Worm (Caenorhabditis elegans) whole organism, L2 larva: ENCODE data around the gene gsnl-1.

Experiments
- F13H6.1 ChIP-seq: sonication (generic microtip); optimal IDR thresholded peaks from 2 replicates; lab custom pipeline; 2016; ENCODE audit warnings: missing genetic modification characterization, missing compliant biosample characterization
- ama-1 ChIP-seq: fragments of 150-350 bp; optimal IDR thresholded peaks from 2 replicates; lab custom pipeline; 2018; ENCODE audit warnings: inconsistent platforms
- nhr-12 ChIP-seq: fragments of 150-350 bp; optimal IDR thresholded peaks from 2 replicates; lab custom pipeline; 2014; ENCODE audit warnings: missing biosample characterization, missing genetic modification characterization
- skn-1 ChIP-seq: sonication (generic microtip); optimal IDR thresholded peaks from 2 replicates; lab custom pipeline; 2017; ENCODE audit warnings: missing biosample characterization, missing genetic modification characterization
- snpc-4 ChIP-seq: fragments of 150-350 bp; optimal IDR thresholded peaks from 2 replicates; lab custom pipeline; 2014; ENCODE audit warnings: missing biosample characterization, missing genetic modification characterization
- ztf-11 ChIP-seq: sonication (generic microtip); optimal IDR thresholded peaks from 2 replicates; lab custom pipeline; 2017; ENCODE audit warnings: missing biosample characterization, missing genetic modification characterization
- ztf-4 ChIP-seq: fragments of 150-350 bp; optimal IDR thresholded peaks from 2 replicates; lab custom pipeline; 2014; ENCODE audit warnings: missing biosample characterization, missing genetic modification characterization

DNA sequence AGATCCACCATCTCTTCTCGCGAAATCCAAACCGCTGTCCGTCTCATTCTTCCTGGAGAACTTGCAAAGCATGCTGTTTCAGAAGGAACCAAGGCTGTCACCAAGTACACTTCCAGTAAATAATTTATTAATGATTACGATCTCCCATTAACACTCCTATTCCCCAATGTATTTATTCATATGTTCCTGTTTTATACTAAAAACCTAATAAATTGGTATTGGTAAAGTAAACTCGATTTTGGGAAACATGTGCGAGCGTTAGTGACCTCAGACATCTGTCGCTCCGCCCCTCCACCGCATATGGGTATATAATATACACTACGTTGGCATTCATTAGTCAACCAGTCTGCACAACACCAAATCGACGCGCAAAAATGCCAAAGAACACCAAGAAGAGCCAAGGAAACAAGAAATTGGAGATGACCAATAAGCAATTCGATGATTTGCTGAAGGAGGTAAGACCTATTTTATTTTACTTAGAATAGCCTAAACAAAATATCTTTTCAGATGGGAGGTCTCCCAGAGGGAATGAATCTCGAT lies 49.3 kb downstream of the gsnl-1 start, which contains the start of gene C50F4.6:
- no peak for TF ChIP-seq ztf-11 (tag; lab: Kevin White, UChicago)
- TF ChIP-seq F13H6.1 (tag; lab: Kevin White, UChicago): no peak
- no peak for TF ChIP-seq skn-1
- TF ChIP-seq ztf-4: no peak
- no peak for TF ChIP-seq snpc-4
- no peak for TF ChIP-seq nhr-12 (tag; lab: Kevin White, UChicago)
- TF ChIP-seq ama-1 (lab: Kevin White, UChicago): no peak
